Worm (Caenorhabditis elegans) whole organism, L1 larva: ENCODE results near the gene C46E10.3.

Source experiments
- ceh-82 ChIP-seq, 3 experiments: fragments of 150-350 bp in 1 of 3; sonication (generic microtip) in 2 of 3; optimal IDR thresholded peaks; 2 replicates each; lab custom pipeline; 2014 to 2017; ENCODE audit warnings: missing biosample characterization in 3 of 3, missing genetic modification characterization in 3 of 3
- dpl-1 ChIP-seq, 3 experiments: fragments of 150-350 bp in 2 of 3; sonication (generic microtip) in 1 of 3; optimal IDR thresholded peaks; 2 replicates each; lab custom pipeline; 2014 to 2017; ENCODE audit warnings: missing biosample characterization in 3 of 3, missing genetic modification characterization in 3 of 3, missing genetic modification reagents in 3 of 3
- fos-1 ChIP-seq: fragments of 150-350 bp; optimal IDR thresholded peaks from 2 replicates; lab custom pipeline; 2014; ENCODE audit warnings: missing biosample characterization, missing genetic modification characterization
- lin-39 ChIP-seq: fragments of 150-350 bp; optimal IDR thresholded peaks from 2 replicates; lab custom pipeline; 2014; ENCODE audit warnings: missing biosample characterization, missing genetic modification reagents, missing genetic modification characterization
- nhr-11 ChIP-seq: fragments of 150-350 bp; optimal IDR thresholded peaks from 2 replicates; lab custom pipeline; 2014; ENCODE audit warnings: missing biosample characterization, missing genetic modification characterization
- nhr-71 ChIP-seq: sonication (generic microtip); optimal IDR thresholded peaks from 2 replicates; lab custom pipeline; 2016; ENCODE audit warnings: mild to moderate bottlenecking, missing genetic modification characterization, moderate library complexity, missing compliant biosample characterization
- skn-1 ChIP-seq: fragments of 150-350 bp; optimal IDR thresholded peaks from 2 replicates; lab custom pipeline; 2014; ENCODE audit warnings: missing biosample characterization, missing genetic modification characterization
- snpc-4 ChIP-seq: fragments of 150-350 bp; optimal IDR thresholded peaks from 2 replicates; lab custom pipeline; 2014; ENCODE audit warnings: missing biosample characterization, missing genetic modification characterization
- swsn-7 ChIP-seq: sonication (generic microtip); optimal IDR thresholded peaks from 2 replicates; lab custom pipeline; 2016; ENCODE audit warnings: missing genetic modification characterization, missing compliant biosample characterization
- unc-130 ChIP-seq: fragments of 150-350 bp; optimal IDR thresholded peaks from 2 replicates; lab custom pipeline; 2017; ENCODE audit warnings: missing biosample characterization, missing genetic modification characterization, inconsistent platforms

DNA sequence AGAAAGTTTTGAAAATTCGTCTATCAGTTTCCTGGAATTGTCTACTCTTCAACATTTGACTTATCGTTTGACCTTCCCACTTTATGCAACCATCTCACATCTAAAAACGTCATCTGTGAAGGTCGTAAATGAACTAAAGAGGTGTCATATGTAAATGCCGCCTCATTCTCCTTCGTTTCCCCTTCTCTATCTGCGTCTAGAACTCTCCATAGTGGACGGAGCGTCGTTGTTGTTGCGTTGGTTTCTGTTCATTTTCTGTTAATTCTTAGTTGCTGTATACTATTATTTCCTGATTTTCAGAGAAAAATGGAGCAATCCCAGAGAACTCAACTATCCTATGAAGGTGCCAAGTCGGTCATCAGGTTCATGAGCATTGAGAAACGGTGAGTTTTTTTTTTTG is 4.2 kb upstream of the C46E10.3 start, which contains the start of gene fbxc-52:
- no peak for TF ChIP-seq skn-1 (tag; lab: Kevin White, UChicago)
- no peak for TF ChIP-seq nhr-71 (tag; lab: Kevin White, UChicago)
- TF ChIP-seq snpc-4: no peak
- no peak for TF ChIP-seq dpl-1 (GFP tag; optimal IDR thresholded peaks at IDR 0.05; lab: Kevin White, UChicago)
- TF ChIP-seq fos-1: no peak
- TF ChIP-seq unc-130 (tag; lab: Kevin White, UChicago): no peak
- no peak for TF ChIP-seq swsn-7 (tag; lab: Kevin White, UChicago)
- TF ChIP-seq ceh-82 (tag; optimal IDR thresholded peaks at IDR 0.05; lab: Kevin White, UChicago): no peak
- no peak for TF ChIP-seq nhr-11
- TF ChIP-seq lin-39 (tag; lab: Kevin White, UChicago): no peak
